Worm (Caenorhabditis elegans): ENCODE measurements around the gene F31E8.4.

The F31E8.4 gene

ce11 chrII:6754671-6755224, 45.2 kb downstream of the F31E8.4 start, which contains the start of the genes srx-95 and fis-1:
TSS of gene srx-95 (minus strand) at chrII:6754771.
TSS of gene fis-1 (plus strand) at chrII:6755174.
- TF ChIP-seq tbx-11 (GFP tag; IDR thresholded peaks at IDR 0.05) (no peak), flt-1 (GFP tag; IDR thresholded peaks at IDR 0.05) (no peak), scrt-1 (GFP tag; IDR thresholded peaks at IDR 0.05) (no peak), B0310.2 (tag; optimal IDR thresholded peaks at IDR 0.05) (no peak), F13C5.2 (tag; optimal IDR thresholded peaks at IDR 0.05) (no peak), tra-4 (tag; optimal IDR thresholded peaks at IDR 0.05) (no peak), hmg-4 (GFP tag; optimal IDR thresholded peaks at IDR 0.05) (no peak), aly-1 (tag; optimal IDR thresholded peaks at IDR 0.05) (no peak)

ce11 chrII:6752850-6753249, 47.1 kb downstream of the F31E8.4 start, which contains the start of gene F41G3.21:
TSS of gene F41G3.21 (minus strand) at chrII:6752950.
- TF ChIP-seq hmg-4 (GFP tag; optimal IDR thresholded peaks at IDR 0.05) (no peak), scrt-1 (GFP tag; IDR thresholded peaks at IDR 0.05) (no peak), ama-1 (optimal IDR thresholded peaks at IDR 0.05) (no peak), flt-1 (GFP tag; IDR thresholded peaks at IDR 0.05) (no peak), tra-4 (tag; optimal IDR thresholded peaks at IDR 0.05) (no peak), ets-7 (tag; optimal IDR thresholded peaks at IDR 0.05) (no peak), aly-1 (tag; optimal IDR thresholded peaks at IDR 0.05) (no peak), hmbx-1 (tag; optimal IDR thresholded peaks at IDR 0.05) (no peak), ceh-13 (GFP tag; optimal IDR thresholded peaks at IDR 0.05) (no peak), B0310.2 (tag; optimal IDR thresholded peaks at IDR 0.05) (no peak)

- TF ChIP-seq tbx-11 (GFP tag; IDR thresholded peaks at IDR 0.05) (no peak), B0310.2 (tag; optimal IDR thresholded peaks at IDR 0.05) (no peak), hnd-1 (tag; optimal IDR thresholded peaks at IDR 0.05) (no peak), tbx-37 (GFP tag; conservative IDR thresholded peaks at IDR 0.05) (no peak), ets-7 (tag; optimal IDR thresholded peaks at IDR 0.05) (no peak), tra-4 (tag; optimal IDR thresholded peaks at IDR 0.05) (no peak)
Observed at ce11 chrII:6752027-6752426, 47.9 kb downstream of the F31E8.4 start, which contains the start of gene F41G3.19. TSS of gene F41G3.19 (minus strand) at chrII:6752127.

- TF ChIP-seq B0310.2 (tag; optimal IDR thresholded peaks at IDR 0.05) (no peak), tra-4 (tag; optimal IDR thresholded peaks at IDR 0.05) (no peak), ceh-36 (tag; optimal IDR thresholded peaks at IDR 0.05) (no peak), tbx-37 (GFP tag; conservative IDR thresholded peaks at IDR 0.05) (no peak), ama-1 (optimal IDR thresholded peaks at IDR 0.05) (no peak), pes-1 (GFP tag; IDR thresholded peaks at IDR 0.05) (no peak), hmg-4 (GFP tag; optimal IDR thresholded peaks at IDR 0.05) (no peak), flt-1 (GFP tag; IDR thresholded peaks at IDR 0.05) (no peak), ets-7 (tag; optimal IDR thresholded peaks at IDR 0.05) (no peak), hmbx-1 (tag; optimal IDR thresholded peaks at IDR 0.05) (no peak), F13C5.2 (tag; optimal IDR thresholded peaks at IDR 0.05) (no peak), sea-1 (GFP tag; conservative IDR thresholded peaks at IDR 0.05) (no peak), ceh-13 (GFP tag; optimal IDR thresholded peaks at IDR 0.05) (no peak), tbx-11 (GFP tag; IDR thresholded peaks at IDR 0.05) (no peak), scrt-1 (GFP tag; IDR thresholded peaks at IDR 0.05) (no peak), hnd-1 (tag; optimal IDR thresholded peaks at IDR 0.05) (no peak), aly-1 (tag; optimal IDR thresholded peaks at IDR 0.05) (no peak)
Observed at ce11 chrII:6750929-6751328, 49.0 kb downstream of the F31E8.4 start, which contains the start of gene F41G3.20. TSS of gene F41G3.20 (minus strand) at chrII:6751029.

ce11 chrII:6749422-6749821, 50.5 kb downstream of the F31E8.4 start, which contains the start of gene F41G3.10:
TSS of gene F41G3.10 (minus strand) at chrII:6749522.
- TF ChIP-seq F13C5.2 (tag; optimal IDR thresholded peaks at IDR 0.05) = no peak
- TF ChIP-seq ama-1 (optimal IDR thresholded peaks at IDR 0.05) = no peak
- no peak for TF ChIP-seq tbx-11 (GFP tag; IDR thresholded peaks at IDR 0.05)
- TF ChIP-seq flt-1 (GFP tag; IDR thresholded peaks at IDR 0.05) = no peak
- no peak for TF ChIP-seq ceh-13 (GFP tag; optimal IDR thresholded peaks at IDR 0.05)
- TF ChIP-seq tbx-37 (GFP tag; conservative IDR thresholded peaks at IDR 0.05) = no peak
- no peak for TF ChIP-seq hmg-4 (GFP tag; optimal IDR thresholded peaks at IDR 0.05)
- TF ChIP-seq sea-1 (GFP tag; conservative IDR thresholded peaks at IDR 0.05) = no peak
- TF ChIP-seq B0310.2 (tag; optimal IDR thresholded peaks at IDR 0.05) = no peak
